Fruit fly (Drosophila melanogaster) whole organism: ENCODE results near the gene dpr14.

Source experiments
- CG8478 ChIP-seq: fragments of >200 bp; optimal IDR thresholded peaks from 2 replicates; lab custom pipeline; 2018; ENCODE audit warnings: inconsistent platforms
- Dll ChIP-seq: fragments of >200 bp; optimal IDR thresholded peaks from 2 replicates; lab custom pipeline; 2017
- EcR ChIP-seq, 2 experiments: fragments of >200 bp; optimal IDR thresholded peaks; 2 replicates each; lab custom pipeline; 2017; ENCODE audit warnings: missing biosample characterization in 2 of 2, missing genetic modification characterization in 2 of 2, missing genetic modification reagents in 2 of 2
- pan ChIP-seq: fragments of >200 bp; optimal IDR thresholded peaks from 2 replicates; lab custom pipeline; 2017
- psq ChIP-seq: fragments of >200 bp; optimal IDR thresholded peaks from 2 replicates; lab custom pipeline; 2017
- usp ChIP-seq: fragments of >200 bp; optimal IDR thresholded peaks from 2 replicates; lab custom pipeline; 2017; ENCODE audit warnings: missing biosample characterization, missing genetic modification characterization, mixed read lengths

Gene dpr14

dm6 chrX:7893411-7894122 lies 14.5 kb downstream of the dpr14 start, which contains the start of the genes CG45089, ND-MNLL and p115:
Gene CG45089 (minus strand): TSS chrX:7893798.
Gene ND-MNLL (minus strand): TSS chrX:7893798.
Gene p115 (plus strand): TSS chrX:7894031.
- TF ChIP-seq EcR (GFP tag; optimal IDR thresholded peaks at IDR 0.05; lab: Kevin White, UChicago) (no peak), usp (GFP tag; lab: Kevin White, UChicago) (no peak), Dll (lab: Kevin White, UChicago) (no peak), pan (lab: Kevin White, UChicago) (no peak), CG8478 (lab: Kevin White, UChicago) (no peak), psq (lab: Kevin White, UChicago) (no peak)

- TF ChIP-seq CG8478 (lab: Kevin White, UChicago) (no peak), EcR (GFP tag; optimal IDR thresholded peaks at IDR 0.05; lab: Kevin White, UChicago) (no peak), usp (GFP tag; lab: Kevin White, UChicago) (no peak), Dll (lab: Kevin White, UChicago) (no peak), psq (lab: Kevin White, UChicago) (no peak), pan (lab: Kevin White, UChicago) (no peak)
Measured at dm6 chrX:7892539-7892899, 15.6 kb downstream of the dpr14 start.

dm6 chrX:7891596-7892538 lies 16.2 kb downstream of the dpr14 start, which contains the start of gene Nek2:
Gene Nek2 (minus strand): TSS chrX:7891646.
- TF ChIP-seq EcR (GFP tag; optimal IDR thresholded peaks at IDR 0.05; lab: Kevin White, UChicago): no peak
- no peak for TF ChIP-seq Dll (lab: Kevin White, UChicago)
- TF ChIP-seq pan (lab: Kevin White, UChicago): no peak
- TF ChIP-seq usp (GFP tag; lab: Kevin White, UChicago): no peak
- no peak for TF ChIP-seq CG8478 (lab: Kevin White, UChicago)
- TF ChIP-seq psq (lab: Kevin White, UChicago): no peak

dm6 chrX:7888386-7889024 lies 19.6 kb downstream of the dpr14 start, which contains the start of gene Acat1:
Gene Acat1 (minus strand): TSS chrX:7888785.
- TF ChIP-seq pan (lab: Kevin White, UChicago): no peak
- no peak for TF ChIP-seq EcR (GFP tag; optimal IDR thresholded peaks at IDR 0.05; lab: Kevin White, UChicago)
- no peak for TF ChIP-seq CG8478 (lab: Kevin White, UChicago)
- no peak for TF ChIP-seq usp (GFP tag; lab: Kevin White, UChicago)
- TF ChIP-seq Dll (lab: Kevin White, UChicago): no peak
- TF ChIP-seq psq (lab: Kevin White, UChicago): no peak

- TF ChIP-seq psq (lab: Kevin White, UChicago): no peak
- no peak for TF ChIP-seq Dll (lab: Kevin White, UChicago)
Measured at dm6 chrX:7884360-7884759, 23.7 kb downstream of the dpr14 start, which contains the start of gene Ir7g. Gene Ir7g (plus strand): TSS chrX:7884660.

dm6 chrX:7883926-7884325 lies 24.2 kb downstream of the dpr14 start, which contains the start of gene Ir7f:
Gene Ir7f (minus strand): TSS chrX:7884026.
- no peak for TF ChIP-seq usp (GFP tag; lab: Kevin White, UChicago)
- TF ChIP-seq Dll (lab: Kevin White, UChicago): no peak
- TF ChIP-seq EcR (GFP tag; optimal IDR thresholded peaks at IDR 0.05; lab: Kevin White, UChicago): no peak
- no peak for TF ChIP-seq CG8478 (lab: Kevin White, UChicago)
- TF ChIP-seq psq (lab: Kevin White, UChicago): no peak
- no peak for TF ChIP-seq pan (lab: Kevin White, UChicago)

- TF ChIP-seq pan (lab: Kevin White, UChicago) (no peak), Dll (lab: Kevin White, UChicago) (no peak), CG8478 (lab: Kevin White, UChicago) (no peak), psq (lab: Kevin White, UChicago) (no peak), EcR (GFP tag; optimal IDR thresholded peaks at IDR 0.05; lab: Kevin White, UChicago) (no peak), usp (GFP tag; lab: Kevin White, UChicago) (no peak)
Measured at dm6 chrX:7881579-7881978, 26.5 kb downstream of the dpr14 start, which contains the start of gene Ir7e. Gene Ir7e (minus strand): TSS chrX:7881679.

dm6 chrX:7878736-7879135 lies 29.4 kb downstream of the dpr14 start, which contains the start of gene Ir7d:
Gene Ir7d (minus strand): TSS chrX:7878836.
- no peak for TF ChIP-seq CG8478 (lab: Kevin White, UChicago)
- no peak for TF ChIP-seq Dll (lab: Kevin White, UChicago)
- TF ChIP-seq psq (lab: Kevin White, UChicago): no peak
- TF ChIP-seq EcR (GFP tag; optimal IDR thresholded peaks at IDR 0.05; lab: Kevin White, UChicago): no peak
- TF ChIP-seq usp (GFP tag; lab: Kevin White, UChicago): no peak
- TF ChIP-seq pan (lab: Kevin White, UChicago): no peak

dm6 chrX:7874094-7874493 lies 34.0 kb downstream of the dpr14 start, which contains the start of gene Ir7c:
Gene Ir7c (plus strand): TSS chrX:7874394.
- no peak for TF ChIP-seq CG8478 (lab: Kevin White, UChicago)

dm6 chrX:7873172-7873930 lies 34.7 kb downstream of the dpr14 start, which contains the start of gene dec:
Gene dec (minus strand): TSS chrX:7873222.
- TF ChIP-seq EcR (GFP tag; optimal IDR thresholded peaks at IDR 0.05; lab: Kevin White, UChicago) (no peak), Dll (lab: Kevin White, UChicago) (no peak)
